Worm (Caenorhabditis elegans) whole organism, young adult: Measurements from ENCODE around the gene Y22D7AL.9.

Source experiments
- B0019.2 ChIP-seq: fragments of 200-800 bp; sonication (Bioruptor generic); conservative IDR thresholded peaks from 2 replicates; pipeline ENCODE4 v1.3.6; 2022; ENCODE audit warnings: missing genetic modification reagents, missing genetic modification characterization, missing compliant biosample characterization
- C06A6.2 ChIP-seq: fragments of 200-800 bp; sonication (Bioruptor generic); conservative IDR thresholded peaks from 2 replicates; pipeline ENCODE4 v1.3.6; 2022; ENCODE audit warnings: missing genetic modification characterization, missing compliant biosample characterization
- C17E4.6 ChIP-seq: fragments of 200-800 bp; sonication (Bioruptor generic); IDR thresholded peaks from 2 replicates; pipeline ENCODE4 v1.3.6; 2022; ENCODE audit warnings: missing genetic modification reagents, missing genetic modification characterization, missing compliant biosample characterization
- F22D6.2 ChIP-seq: sonication (generic microtip); optimal IDR thresholded peaks from 2 replicates; lab custom pipeline; 2016; ENCODE audit warnings: mild to moderate bottlenecking, missing genetic modification characterization, missing compliant biosample characterization
- F33H1.4 ChIP-seq: fragments of 200-800 bp; sonication (Bioruptor generic); IDR thresholded peaks from 2 replicates; pipeline ENCODE4 v1.3.6; 2022; ENCODE audit warnings: missing genetic modification reagents, missing genetic modification characterization, missing compliant biosample characterization
- F57A8.1 ChIP-seq: fragments of 200-800 bp; sonication (Bioruptor generic); optimal IDR thresholded peaks from 2 replicates; lab custom pipeline; 2018; ENCODE audit warnings: mild to moderate bottlenecking, missing genetic modification characterization, moderate library complexity, missing compliant biosample characterization
- K11D2.4 ChIP-seq: fragments of 200-800 bp; sonication (Bioruptor generic); IDR thresholded peaks from 2 replicates; pipeline ENCODE4 v1.3.6; 2022; ENCODE audit warnings: missing genetic modification reagents, missing genetic modification characterization, missing compliant biosample characterization
- Y67H2A.10 ChIP-seq: fragments of 200-800 bp; sonication (Bioruptor generic); conservative IDR thresholded peaks from 2 replicates; pipeline ENCODE4 v1.3.6; 2022; ENCODE audit warnings: missing genetic modification reagents, missing genetic modification characterization, missing compliant biosample characterization
- akir-1 ChIP-seq: fragments of 200-800 bp; sonication (Bioruptor generic); optimal IDR thresholded peaks from 2 replicates; lab custom pipeline; 2018; ENCODE audit warnings: mild to moderate bottlenecking, missing genetic modification characterization, moderate library complexity, missing compliant biosample characterization
- aptf-3 ChIP-seq: fragments of 200-800 bp; sonication (Bioruptor generic); IDR thresholded peaks from 2 replicates; pipeline ENCODE4 v1.3.6; 2022; ENCODE audit warnings: missing genetic modification characterization, missing compliant biosample characterization
- attf-5 ChIP-seq: fragments of 200-800 bp; sonication (Bioruptor generic); optimal IDR thresholded peaks from 2 replicates; lab custom pipeline; 2018; ENCODE audit warnings: mild to moderate bottlenecking, missing genetic modification characterization, missing compliant biosample characterization
- cebp-1 ChIP-seq, 2 experiments: fragments of 200-800 bp in 1 of 2; sonication (Bioruptor generic) in 1 of 2; sonication (generic microtip) in 1 of 2; IDR thresholded peaks in 1 of 2; optimal IDR thresholded peaks in 1 of 2; 2 replicates each; pipeline versions ENCODE4 v1.3.6 to Lab custom; 2017 to 2022; ENCODE audit warnings: missing compliant biosample characterization in 2 of 2, missing genetic modification characterization in 2 of 2, mild to moderate bottlenecking in 1 of 2, missing genetic modification reagents in 1 of 2, moderate library complexity in 1 of 2
- cebp-2 ChIP-seq: fragments of 200-800 bp; sonication (Bioruptor generic); IDR thresholded peaks from 2 replicates; pipeline ENCODE4 v1.3.6; 2022; ENCODE audit warnings: missing genetic modification characterization, missing compliant biosample characterization
- ceh-40 ChIP-seq: fragments of 200-800 bp; sonication (Bioruptor generic); IDR thresholded peaks from 2 replicates; pipeline ENCODE4 v1.3.6; 2022; ENCODE audit warnings: missing genetic modification characterization, missing compliant biosample characterization
- ceh-58 ChIP-seq: fragments of 200-800 bp; sonication (Bioruptor generic); IDR thresholded peaks from 2 replicates; pipeline ENCODE4 v1.3.6; 2022; ENCODE audit warnings: missing genetic modification characterization, missing compliant biosample characterization
- ceh-91 ChIP-seq: fragments of 200-800 bp; sonication (Bioruptor generic); IDR thresholded peaks from 2 replicates; pipeline ENCODE4 v1.3.6; 2022; ENCODE audit warnings: missing genetic modification reagents, missing genetic modification characterization, missing compliant biosample characterization
- egl-44 ChIP-seq: fragments of 200-800 bp; sonication (Bioruptor generic); IDR thresholded peaks from 2 replicates; pipeline ENCODE4 v1.3.6; 2022; ENCODE audit warnings: missing genetic modification reagents, missing genetic modification characterization, missing compliant biosample characterization
- egrh-3 ChIP-seq: fragments of 200-800 bp; sonication (Bioruptor generic); IDR thresholded peaks from 2 replicates; pipeline ENCODE4 v1.3.6; 2022; ENCODE audit warnings: missing genetic modification reagents, missing genetic modification characterization, missing compliant biosample characterization
- hlh-26 ChIP-seq: fragments of 200-800 bp; sonication (Bioruptor generic); conservative IDR thresholded peaks from 2 replicates; pipeline ENCODE4 v1.3.6; 2022; ENCODE audit warnings: missing genetic modification reagents, missing genetic modification characterization, missing compliant biosample characterization
- let-526 ChIP-seq: fragments of 200-800 bp; sonication (Bioruptor generic); IDR thresholded peaks from 2 replicates; pipeline ENCODE4 v1.3.6; 2022; ENCODE audit warnings: missing genetic modification reagents, missing genetic modification characterization, missing compliant biosample characterization
- lin-26 ChIP-seq: fragments of 200-800 bp; sonication (Bioruptor generic); IDR thresholded peaks from 2 replicates; pipeline ENCODE4 v1.3.6; 2022; ENCODE audit warnings: missing genetic modification reagents, missing genetic modification characterization, missing compliant biosample characterization
- lin-35 ChIP-seq, 3 experiments: fragments of 150-350 bp in 2 of 3; sonication (generic microtip) in 1 of 3; optimal IDR thresholded peaks; 2 replicates each; lab custom pipeline; 2014 to 2018; ENCODE audit warnings: missing biosample characterization in 3 of 3, missing genetic modification characterization in 3 of 3, missing genetic modification reagents in 3 of 3
- madf-10 ChIP-seq: sonication (generic microtip); optimal IDR thresholded peaks from 2 replicates; lab custom pipeline; 2016; ENCODE audit warnings: mild to moderate bottlenecking, missing genetic modification characterization, missing compliant biosample characterization
- madf-8 ChIP-seq: fragments of 200-800 bp; sonication (Bioruptor generic); conservative IDR thresholded peaks from 2 replicates; pipeline ENCODE4 v1.3.6; 2022; ENCODE audit warnings: missing genetic modification reagents, missing genetic modification characterization, missing compliant biosample characterization
- mxl-1 ChIP-seq: sonication (generic microtip); optimal IDR thresholded peaks from 2 replicates; lab custom pipeline; 2016; ENCODE audit warnings: missing genetic modification characterization, missing compliant biosample characterization
- nfya-1 ChIP-seq: sonication (generic microtip); optimal IDR thresholded peaks from 2 replicates; lab custom pipeline; 2017; ENCODE audit warnings: antibody characterized with exemption, missing compliant biosample characterization, missing genetic modification characterization, borderline replicate concordance; ENCODE audit not compliant: insufficient read depth
- nhr-27 ChIP-seq: fragments of 200-800 bp; sonication (Bioruptor generic); optimal IDR thresholded peaks from 2 replicates; lab custom pipeline; 2018; ENCODE audit warnings: mild to moderate bottlenecking, missing genetic modification characterization, moderate library complexity, missing compliant biosample characterization
- nhr-80 ChIP-seq: sonication (generic microtip); optimal IDR thresholded peaks from 2 replicates; lab custom pipeline; 2016; ENCODE audit warnings: missing genetic modification characterization, missing compliant biosample characterization
- nhr-90 ChIP-seq: sonication (generic microtip); optimal IDR thresholded peaks from 2 replicates; lab custom pipeline; 2016; ENCODE audit warnings: missing genotype, mild to moderate bottlenecking, missing genetic modification characterization, missing compliant biosample characterization
- rpc-1 ChIP-seq, 2 experiments: fragments of 150-350 bp in 1 of 2; sonication (generic microtip) in 1 of 2; optimal IDR thresholded peaks; 2 replicates each; lab custom pipeline; 2014 to 2018; ENCODE audit warnings: missing biosample characterization in 1 of 2, missing genetic modification characterization in 1 of 2, missing genetic modification reagents in 1 of 2, missing genotype in 1 of 2
- sdz-38 ChIP-seq: sonication (generic microtip); optimal IDR thresholded peaks from 2 replicates; lab custom pipeline; 2016; ENCODE audit warnings: missing genotype, missing genetic modification characterization, missing compliant biosample characterization
- sea-2 ChIP-seq: fragments of 200-800 bp; sonication (Bioruptor generic); IDR thresholded peaks from 2 replicates; pipeline ENCODE4 v1.3.6; 2022; ENCODE audit warnings: missing genetic modification characterization, missing compliant biosample characterization
- somi-1 ChIP-seq: fragments of 200-800 bp; sonication (Bioruptor generic); optimal IDR thresholded peaks from 2 replicates; lab custom pipeline; 2018; ENCODE audit warnings: mild to moderate bottlenecking, missing genetic modification characterization, missing compliant biosample characterization
- tbp1 ChIP-seq: fragments of 200-800 bp; sonication (Bioruptor generic); optimal IDR thresholded peaks from 2 replicates; lab custom pipeline; 2018; ENCODE audit warnings: mild to moderate bottlenecking, missing genetic modification characterization, missing compliant biosample characterization
- tbx-9 ChIP-seq: sonication (generic microtip); optimal IDR thresholded peaks from 2 replicates; lab custom pipeline; 2016; ENCODE audit warnings: borderline replicate concordance, missing genetic modification characterization, inconsistent platforms, missing compliant biosample characterization
- unc-130 ChIP-seq: sonication (generic microtip); optimal IDR thresholded peaks from 2 replicates; lab custom pipeline; 2016; ENCODE audit warnings: missing genetic modification reagents, missing genetic modification characterization, missing compliant biosample characterization
- ztf-18 ChIP-seq: sonication (generic microtip); optimal IDR thresholded peaks from 2 replicates; lab custom pipeline; 2016; ENCODE audit warnings: missing genotype, mild to moderate bottlenecking, missing genetic modification characterization, missing compliant biosample characterization
- ztf-3 ChIP-seq: fragments of 200-800 bp; sonication (Bioruptor generic); optimal IDR thresholded peaks from 2 replicates; lab custom pipeline; 2018; ENCODE audit warnings: mild to moderate bottlenecking, missing genetic modification characterization, missing compliant biosample characterization
- ztf-6 ChIP-seq: fragments of 200-800 bp; sonication (Bioruptor generic); IDR thresholded peaks from 2 replicates; pipeline ENCODE4 v1.3.6; 2022; ENCODE audit warnings: missing genetic modification reagents, missing genetic modification characterization, missing compliant biosample characterization

Y22D7AL.9 gene

ce11 chrIII:1613933-1614332, at the start of gene Y22D7AL.9:
Gene Y22D7AL.9, minus strand, starts transcription at chrIII:1614033.
- TF ChIP-seq F57A8.1 (GFP tag; lab: Kevin White, UChicago): no peak
- no peak for TF ChIP-seq ceh-40 (GFP tag; lab: Robert Waterston, UW)
- TF ChIP-seq cebp-1 (GFP tag; IDR thresholded peaks at IDR 0.05; lab: Robert Waterston, UW): no peak
- TF ChIP-seq cebp-1 (tag; optimal IDR thresholded peaks at IDR 0.05; lab: Kevin White, UChicago): no peak
- no peak for TF ChIP-seq ztf-6 (GFP tag; lab: Robert Waterston, UW)
- no peak for TF ChIP-seq F22D6.2 (tag; lab: Kevin White, UChicago)
- TF ChIP-seq C17E4.6 (GFP tag; lab: Robert Waterston, UW): no peak
- TF ChIP-seq K11D2.4: no peak
- no peak for TF ChIP-seq somi-1 (GFP tag; lab: Kevin White, UChicago)
- no peak for TF ChIP-seq F33H1.4
- TF ChIP-seq, all 124 proteins: peak for 0

ce11 chrIII:1663056-1663455, 49.2 kb upstream of the Y22D7AL.9 start:
- no peak for TF ChIP-seq cebp-2 (GFP tag; lab: Robert Waterston, UW)
- no peak for TF ChIP-seq nhr-90 (tag; lab: Kevin White, UChicago)
- TF ChIP-seq ceh-91 (GFP tag; lab: Robert Waterston, UW): no peak
- TF ChIP-seq nfya-1 (tag; lab: Kevin White, UChicago): no peak
- TF ChIP-seq let-526 (GFP tag; lab: Robert Waterston, UW): no peak
- TF ChIP-seq Y67H2A.10 (GFP tag; lab: Robert Waterston, UW): no peak
- no peak for TF ChIP-seq C17E4.6 (GFP tag; lab: Robert Waterston, UW)
- TF ChIP-seq lin-26: no peak

- TF ChIP-seq egl-44 (GFP tag; lab: Robert Waterston, UW) (no peak), rpc-1 (optimal IDR thresholded peaks at IDR 0.05; lab: Kevin White, UChicago) (no peak), rpc-1 (tag; optimal IDR thresholded peaks at IDR 0.05; lab: Kevin White, UChicago) (peak; percentile 56), lin-35 (GFP tag; optimal IDR thresholded peaks at IDR 0.05; lab: Kevin White, UChicago) (no peak), tbp1 (GFP tag; lab: Kevin White, UChicago) (peak; percentile 70), ztf-18 (no peak), attf-5 (GFP tag; lab: Kevin White, UChicago) (no peak)
- TF ChIP-seq, all 124 proteins: peak for 2
Observed at ce11 chrIII:1662405-1662804, 48.6 kb upstream of the Y22D7AL.9 start.

- peak; percentile 40 for TF ChIP-seq nhr-80 (tag; lab: Kevin White, UChicago)
- TF ChIP-seq C06A6.2 (GFP tag; lab: Robert Waterston, UW): no peak
- TF ChIP-seq unc-130: no peak
- TF ChIP-seq mxl-1: no peak
Observed at ce11 chrIII:1661031-1661430, 47.2 kb upstream of the Y22D7AL.9 start.

- TF ChIP-seq aptf-3 (no peak), madf-8 (no peak), akir-1 (GFP tag; lab: Kevin White, UChicago) (no peak), madf-10 (tag; lab: Kevin White, UChicago) (no peak), hlh-26 (GFP tag; lab: Robert Waterston, UW) (no peak), ceh-58 (GFP tag; lab: Robert Waterston, UW) (no peak), sdz-38 (no peak), ztf-3 (GFP tag; lab: Kevin White, UChicago) (no peak), rpc-1 (optimal IDR thresholded peaks at IDR 0.05; lab: Kevin White, UChicago) (no peak), rpc-1 (tag; optimal IDR thresholded peaks at IDR 0.05; lab: Kevin White, UChicago) (no peak), egrh-3 (GFP tag; lab: Robert Waterston, UW) (no peak), sea-2 (GFP tag; lab: Robert Waterston, UW) (no peak), B0019.2 (GFP tag; lab: Robert Waterston, UW) (no peak), nhr-27 (no peak), ceh-91 (GFP tag; lab: Robert Waterston, UW) (no peak), tbx-9 (tag; lab: Kevin White, UChicago) (no peak)
Observed at ce11 chrIII:1659763-1660162, 45.9 kb upstream of the Y22D7AL.9 start, which contains the start of gene Y22D7AL.15. Gene Y22D7AL.15, minus strand, starts transcription at chrIII:1659863.
